Fruit fly (Drosophila melanogaster): Measurements from ENCODE around the gene U4-U6-60K.

The U4-U6-60K gene

DNA sequence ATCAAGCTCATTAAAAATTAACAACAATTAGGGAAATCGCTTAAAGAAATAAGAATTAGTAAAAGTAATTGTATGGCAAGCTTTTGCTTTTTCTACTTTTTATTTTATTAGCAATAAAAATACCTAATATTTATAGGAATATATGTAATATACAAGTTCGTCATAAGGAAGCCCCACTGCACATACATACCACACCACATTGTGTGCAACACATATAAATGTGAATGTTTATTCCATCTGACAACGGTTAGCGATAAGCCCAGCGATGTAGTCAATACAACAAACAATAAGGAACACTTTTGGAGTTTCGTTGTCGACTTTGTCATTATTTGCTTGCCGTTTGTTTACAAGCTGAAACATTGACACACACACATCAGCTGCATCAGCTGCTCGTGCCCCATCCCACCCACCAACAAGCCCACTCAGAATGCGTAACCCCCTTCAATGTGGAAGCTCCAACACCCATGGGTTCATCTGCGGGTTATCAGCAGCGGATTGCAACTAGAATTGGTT, 28.4 kb downstream of the U4-U6-60K start (continued):
- TF ChIP-seq kah (GFP tag; optimal IDR thresholded peaks at IDR 0.05) (peak; percentile 78), pnt (GFP tag; optimal IDR thresholded peaks at IDR 0.05) (peak; percentile 55), pfk (GFP tag; optimal IDR thresholded peaks at IDR 0.05) (peak; percentile 69), CG15601 (tag; optimal IDR thresholded peaks at IDR 0.05) (peak; percentile 95), CG1233 (GFP tag; optimal IDR thresholded peaks at IDR 0.05) (peak; percentile 86), CG2889 (GFP tag; IDR thresholded peaks at IDR 0.05) (no peak), HLHmδ (GFP tag; optimal IDR thresholded peaks at IDR 0.05) (peak; percentile 99), CG8944 (GFP tag; optimal IDR thresholded peaks at IDR 0.05) (peak; percentile 45), usp (GFP tag; optimal IDR thresholded peaks at IDR 0.05) (no peak), CG34224 (GFP tag; IDR thresholded peaks at IDR 0.05; ENCODE audit: partially characterized antibody) (no peak), C15 (GFP tag; IDR thresholded peaks at IDR 0.05) (no peak), CG18476 (GFP tag; optimal IDR thresholded peaks at IDR 0.05) (peak; percentile 43), vvl (GFP tag; IDR thresholded peaks at IDR 0.05) (peak; percentile 66), Ets65A (GFP tag) (peak; percentile 80), Dbx (GFP tag; IDR thresholded peaks at IDR 0.05) (no peak), grn (GFP tag; optimal IDR thresholded peaks at IDR 0.05) (peak; percentile 79), CG5953 (GFP tag; IDR thresholded peaks at IDR 0.05) (0 out of 2 replicates have a peak, but pooled peaks have one; percentile 5), YL-1 (GFP tag; optimal IDR thresholded peaks at IDR 0.05) (peak; percentile 73), ato (GFP tag; IDR thresholded peaks at IDR 0.05; ENCODE audit: partially characterized antibody) (no peak), CG14050 (GFP tag; IDR thresholded peaks at IDR 0.05) (no peak), CG8290 (GFP tag; optimal IDR thresholded peaks at IDR 0.05) (peak; percentile 63), CG8290 (tag; optimal IDR thresholded peaks at IDR 0.05) (peak; percentile 77 to 96), CG11695 (GFP tag; IDR thresholded peaks at IDR 0.05) (0 out of 3 replicates have a peak, but pooled peaks have one; percentile 49), croc (GFP tag; conservative IDR thresholded peaks at IDR 0.05) (peak; percentile 46), da (GFP tag; optimal IDR thresholded peaks at IDR 0.05) (peak; percentile 40), PHDP (tag; optimal IDR thresholded peaks at IDR 0.05) (peak; percentile 78), Atf6 (GFP tag; IDR thresholded peaks at IDR 0.05) (no peak), jigr1 (GFP tag; IDR thresholded peaks at IDR 0.05) (no peak), Fer1 (GFP tag; optimal IDR thresholded peaks at IDR 0.05) (peak; percentile 47), Bgb (GFP tag; IDR thresholded peaks at IDR 0.05; ENCODE audit: partially characterized antibody) (no peak), bsh (GFP tag; optimal IDR thresholded peaks at IDR 0.05) (peak; percentile 8 to 92), Dip3 (GFP tag; optimal IDR thresholded peaks at IDR 0.05) (no peak), tgo (GFP tag; IDR thresholded peaks at IDR 0.05) (no peak), CG7271 (tag; optimal IDR thresholded peaks at IDR 0.05) (peak; percentile 56), abd-A (tag; optimal IDR thresholded peaks at IDR 0.05) (no peak), CG2120 (GFP tag; optimal IDR thresholded peaks at IDR 0.05) (no peak), MBD-R2 (GFP tag; IDR thresholded peaks at IDR 0.05) (no peak), insv (GFP tag; optimal IDR thresholded peaks at IDR 0.05) (peak in 1 of 2 experiments; percentile 32), Eip74EF (GFP tag; optimal IDR thresholded peaks at IDR 0.05) (peak in 1 of 2 experiments; percentile 91), zfh2 (GFP tag; optimal IDR thresholded peaks at IDR 0.05) (no peak), Antp (GFP tag; optimal IDR thresholded peaks at IDR 0.05) (peak; percentile 48), CrebB (tag; optimal IDR thresholded peaks at IDR 0.05) (peak; percentile 75), lmd (GFP tag; IDR thresholded peaks at IDR 0.05) (no peak), Dref (GFP tag; IDR thresholded peaks at IDR 0.05) (no peak), eyg (GFP tag; optimal IDR thresholded peaks at IDR 0.05) (peak; percentile 16), CG6683 (GFP tag; optimal IDR thresholded peaks at IDR 0.05) (peak; percentile 17), sd (tag; optimal IDR thresholded peaks at IDR 0.05) (peak; percentile 32), CG30431 (GFP tag; optimal IDR thresholded peaks at IDR 0.05) (peak; percentile 32), CG8924 (tag; optimal IDR thresholded peaks at IDR 0.05) (peak; percentile 81), slbo (GFP tag; IDR thresholded peaks at IDR 0.05) (no peak), tio (GFP tag; optimal IDR thresholded peaks at IDR 0.05) (peak; percentile 42)
